Worm (Caenorhabditis elegans): Measurements from ENCODE around the gene C36C9.5.
"Not testable (repeated sequence)": the region's sequence is repeated elsewhere in the genome, so short reads cannot be mapped to it uniquely, and the experiment has no call there.

DNA sequence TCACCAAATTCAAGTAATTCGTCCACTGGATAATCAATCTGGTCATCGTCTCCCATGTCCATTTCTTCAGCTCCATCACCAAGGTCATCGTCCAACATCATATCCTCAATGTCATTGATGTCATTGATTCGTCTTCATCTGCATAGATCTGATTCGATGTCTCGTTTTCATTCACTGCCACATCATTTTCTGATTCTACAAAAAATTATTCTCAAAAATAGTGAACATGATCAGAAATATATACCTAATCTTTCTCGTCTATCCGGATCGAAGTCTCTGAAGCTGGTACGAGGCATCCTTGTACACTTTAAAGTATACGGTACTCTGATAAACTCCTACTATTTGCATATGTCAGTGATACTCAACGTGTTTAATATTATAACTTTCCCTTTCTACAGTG lies 6.9 kb downstream of the C36C9.5 start, which contains the start of gene C36C9.4:
- TF ChIP-seq W03F9.2, dao-5, him-1 (tag; optimal IDR thresholded peaks at IDR 0.05): not testable (repeated sequence)

Measured in whole organism, L4/young adult.